Fruit fly (Drosophila melanogaster) whole organism, prepupa: Measurements from ENCODE around the gene Pdhb.

ENCODE experiments used
- CG10631 ChIP-seq: fragments of 200-800 bp; sonication (Bioruptor generic); optimal IDR thresholded peaks from 2 replicates; lab custom pipeline; 2016; ENCODE audit warnings: missing biosample characterization, missing genetic modification characterization
- CG10669 ChIP-seq: fragments of 200-800 bp; sonication (Bioruptor generic); optimal IDR thresholded peaks from 3 replicates; lab custom pipeline; 2018; ENCODE audit warnings: missing biosample characterization, mild to moderate bottlenecking, missing genetic modification characterization, moderate library complexity
- CG11294 ChIP-seq: fragments of 200-800 bp; sonication (Bioruptor generic); IDR thresholded peaks from 2 replicates; pipeline ENCODE4 v1.3.6; 2022; ENCODE audit warnings: missing biosample characterization, missing genetic modification characterization
- CG11762 ChIP-seq: fragments of 200-800 bp; sonication (Bioruptor generic); optimal IDR thresholded peaks from 3 replicates; lab custom pipeline; 2016; ENCODE audit warnings: missing biosample characterization, missing genetic modification characterization; ENCODE audit not compliant: insufficient read depth
- CG11902 ChIP-seq: fragments of 200-800 bp; sonication (Bioruptor generic); optimal IDR thresholded peaks from 3 replicates; lab custom pipeline; 2016; ENCODE audit warnings: missing biosample characterization, missing genetic modification characterization
- CG1621 ChIP-seq: fragments of 200-800 bp; sonication (Bioruptor generic); optimal IDR thresholded peaks from 3 replicates; lab custom pipeline; 2018; ENCODE audit warnings: missing biosample characterization, mild to moderate bottlenecking, missing genetic modification characterization
- CG31627 ChIP-seq: fragments of 200-800 bp; sonication (Bioruptor generic); optimal IDR thresholded peaks from 3 replicates; lab custom pipeline; 2016; ENCODE audit warnings: missing biosample characterization, missing genetic modification characterization
- CG32006 ChIP-seq: fragments of 200-800 bp; sonication (Bioruptor generic); optimal IDR thresholded peaks from 3 replicates; lab custom pipeline; 2017; ENCODE audit warnings: missing biosample characterization, mild to moderate bottlenecking, missing genetic modification characterization
- CG34406 ChIP-seq: fragments of 200-800 bp; sonication (Bioruptor generic); optimal IDR thresholded peaks from 3 replicates; lab custom pipeline; 2016; ENCODE audit warnings: missing biosample characterization, missing genetic modification characterization
- CG4318 ChIP-seq: fragments of 200-800 bp; sonication (Bioruptor generic); optimal IDR thresholded peaks from 3 replicates; lab custom pipeline; 2017; ENCODE audit warnings: missing biosample characterization, mild to moderate bottlenecking, missing genetic modification characterization
- CG6163 ChIP-seq: fragments of 200-800 bp; sonication (Bioruptor generic); IDR thresholded peaks from 3 replicates; pipeline ENCODE4 v1.3.6; 2022; ENCODE audit warnings: missing biosample characterization, missing genetic modification characterization
- CG6854 ChIP-seq: fragments of 200-800 bp; sonication (Bioruptor generic); optimal IDR thresholded peaks from 2 replicates; lab custom pipeline; 2017; ENCODE audit warnings: missing biosample characterization, mild to moderate bottlenecking, missing genetic modification characterization
- CG7368 ChIP-seq: fragments of 200-800 bp; sonication (Bioruptor generic); optimal IDR thresholded peaks from 3 replicates; lab custom pipeline; 2016; ENCODE audit warnings: missing biosample characterization, missing genetic modification characterization
- CG8119 ChIP-seq: fragments of 200-800 bp; sonication (Bioruptor generic); IDR thresholded peaks from 3 replicates; pipeline ENCODE4 v1.3.6; 2022; ENCODE audit warnings: missing biosample characterization, missing genetic modification characterization
- CG8319 ChIP-seq: fragments of 200-800 bp; sonication (Bioruptor generic); optimal IDR thresholded peaks from 3 replicates; lab custom pipeline; 2016; ENCODE audit warnings: missing biosample characterization, missing genetic modification characterization
- CG8632 ChIP-seq: fragments of 200-800 bp; sonication (Bioruptor generic); optimal IDR thresholded peaks from 3 replicates; lab custom pipeline; 2016; ENCODE audit warnings: missing biosample characterization, missing genetic modification characterization
- Eip93F ChIP-seq: fragments of 200-800 bp; sonication (Bioruptor generic); optimal IDR thresholded peaks from 2 replicates; lab custom pipeline; 2016; ENCODE audit warnings: missing biosample characterization, mild to moderate bottlenecking, missing genetic modification characterization
- Ets21C ChIP-seq: fragments of 200-800 bp; sonication (Bioruptor generic); optimal IDR thresholded peaks from 3 replicates; lab custom pipeline; 2016; ENCODE audit warnings: missing biosample characterization, missing genetic modification characterization
- Ets96B ChIP-seq: fragments of 200-800 bp; optimal IDR thresholded peaks from 2 replicates; lab custom pipeline; 2019; ENCODE audit warnings: missing biosample characterization, mild to moderate bottlenecking, missing genetic modification characterization, moderate library complexity
- Gug ChIP-seq: fragments of 200-800 bp; sonication (Bioruptor generic); IDR thresholded peaks from 2 replicates; pipeline ENCODE4 v1.3.6; 2022; ENCODE audit warnings: missing biosample characterization, missing genetic modification characterization
- Hr38 ChIP-seq: sonication (Bioruptor generic); optimal IDR thresholded peaks from 2 replicates; lab custom pipeline; 2016; ENCODE audit warnings: missing biosample characterization, missing genetic modification characterization
- Hr4 ChIP-seq: fragments of 200-800 bp; sonication (Bioruptor generic); optimal IDR thresholded peaks from 3 replicates; lab custom pipeline; 2016; ENCODE audit warnings: missing biosample characterization, missing genetic modification characterization
- Lpt ChIP-seq: fragments of 200-800 bp; sonication (Bioruptor generic); optimal IDR thresholded peaks from 3 replicates; lab custom pipeline; 2016; ENCODE audit warnings: missing biosample characterization, missing genetic modification characterization
- Met ChIP-seq: fragments of 200-800 bp; sonication (Bioruptor generic); optimal IDR thresholded peaks from 3 replicates; lab custom pipeline; 2016; ENCODE audit warnings: missing biosample characterization, missing genetic modification characterization
- OdsH ChIP-seq: fragments of 200-800 bp; sonication (Bioruptor generic); optimal IDR thresholded peaks from 3 replicates; lab custom pipeline; 2016; ENCODE audit warnings: missing biosample characterization, missing genetic modification characterization
- Smox ChIP-seq: fragments of 200-800 bp; sonication (Bioruptor generic); optimal IDR thresholded peaks from 3 replicates; lab custom pipeline; 2016; ENCODE audit warnings: missing biosample characterization, missing genetic modification characterization
- Sox102F ChIP-seq: fragments of 200-800 bp; sonication (Bioruptor generic); optimal IDR thresholded peaks from 2 replicates; lab custom pipeline; 2016; ENCODE audit warnings: missing biosample characterization, mild to moderate bottlenecking, missing genetic modification characterization
- Sox14 ChIP-seq: fragments of 200-800 bp; sonication (Bioruptor generic); optimal IDR thresholded peaks from 3 replicates; lab custom pipeline; 2016; ENCODE audit warnings: missing biosample characterization, missing genetic modification characterization
- Sox15 ChIP-seq: fragments of 200-800 bp; sonication (Bioruptor generic); optimal IDR thresholded peaks from 3 replicates; lab custom pipeline; 2016; ENCODE audit warnings: missing biosample characterization, missing genetic modification characterization
- achi ChIP-seq: fragments of 200-800 bp; sonication (Bioruptor generic); optimal IDR thresholded peaks from 3 replicates; lab custom pipeline; 2016; ENCODE audit warnings: missing biosample characterization, missing genetic modification characterization
- acj6 ChIP-seq: fragments of 200-800 bp; sonication (Bioruptor generic); optimal IDR thresholded peaks from 3 replicates; lab custom pipeline; 2016; ENCODE audit warnings: missing biosample characterization, missing genetic modification characterization
- cyc ChIP-seq: fragments of 200-800 bp; sonication (Bioruptor generic); optimal IDR thresholded peaks from 3 replicates; lab custom pipeline; 2016; ENCODE audit warnings: missing biosample characterization, missing genetic modification characterization
- dac ChIP-seq: fragments of 200-800 bp; sonication (Bioruptor generic); optimal IDR thresholded peaks from 2 replicates; lab custom pipeline; 2017; ENCODE audit warnings: missing biosample characterization, mild to moderate bottlenecking, missing genetic modification characterization
- dsx ChIP-seq: fragments of 200-800 bp; optimal IDR thresholded peaks from 3 replicates; lab custom pipeline; 2019; ENCODE audit warnings: missing biosample characterization, mild to moderate bottlenecking, missing genetic modification characterization, moderate library complexity; ENCODE audit not compliant: poor library complexity, severe bottlenecking
- esn ChIP-seq: fragments of 200-800 bp; sonication (Bioruptor generic); optimal IDR thresholded peaks from 2 replicates; lab custom pipeline; 2016; ENCODE audit warnings: missing biosample characterization, mild to moderate bottlenecking, missing genetic modification characterization, moderate library complexity
- fd59A ChIP-seq: fragments of 200-800 bp; sonication (Bioruptor generic); optimal IDR thresholded peaks from 2 replicates; lab custom pipeline; 2017; ENCODE audit warnings: missing biosample characterization, mild to moderate bottlenecking, missing genetic modification characterization, missing genetic modification reagents
- fkh ChIP-seq: fragments of 200-800 bp; sonication (Bioruptor generic); optimal IDR thresholded peaks from 3 replicates; lab custom pipeline; 2017; ENCODE audit warnings: missing biosample characterization, mild to moderate bottlenecking, missing genetic modification characterization, moderate library complexity
- lz ChIP-seq: fragments of 200-800 bp; sonication (Bioruptor generic); optimal IDR thresholded peaks from 3 replicates; lab custom pipeline; 2016; ENCODE audit warnings: missing biosample characterization, missing genetic modification characterization
- net ChIP-seq: fragments of 200-800 bp; sonication (Bioruptor generic); optimal IDR thresholded peaks from 3 replicates; lab custom pipeline; 2016; ENCODE audit warnings: missing biosample characterization, missing genetic modification characterization
- pdm3 ChIP-seq: fragments of 200-800 bp; sonication (Bioruptor generic); optimal IDR thresholded peaks from 3 replicates; lab custom pipeline; 2016; ENCODE audit warnings: missing biosample characterization, missing genetic modification characterization
- salr ChIP-seq, 2 experiments: fragments of 200-800 bp; sonication (Bioruptor generic); optimal IDR thresholded peaks; 3 replicates each; lab custom pipeline; 2016 to 2018; ENCODE audit warnings: missing biosample characterization in 2 of 2, missing genetic modification characterization in 2 of 2, mild to moderate bottlenecking in 1 of 2
- ss ChIP-seq, 2 experiments: fragments of 200-800 bp; sonication (Bioruptor generic); optimal IDR thresholded peaks; 2 replicates in 1 of 2; 3 replicates in 1 of 2; lab custom pipeline; 2017 to 2018; ENCODE audit warnings: mild to moderate bottlenecking in 2 of 2, missing biosample characterization in 2 of 2, missing genetic modification characterization in 2 of 2, moderate library complexity in 1 of 2
- svp ChIP-seq: fragments of 200-800 bp; sonication (Bioruptor generic); peaks from one replicate; lab custom pipeline; 2016; ENCODE audit warnings: missing biosample characterization, missing genetic modification characterization
- topi ChIP-seq: fragments of 200-800 bp; sonication (Bioruptor generic); optimal IDR thresholded peaks from 3 replicates; lab custom pipeline; 2016; ENCODE audit warnings: missing biosample characterization, missing genetic modification characterization
- vri ChIP-seq: fragments of 200-800 bp; sonication (Bioruptor generic); optimal IDR thresholded peaks from 3 replicates; lab custom pipeline; 2016; ENCODE audit warnings: missing biosample characterization, mild to moderate bottlenecking, missing genetic modification characterization

Gene Pdhb

dm6 chr3R:29122817-29123611 lies 10.1 kb downstream of the Pdhb start, which contains the start of the genes yem and Ctl2 (continued):
- TF ChIP-seq ss (GFP tag; optimal IDR thresholded peaks at IDR 0.05; lab: Kevin White, UChicago) (peak in 1 of 2 experiments; percentile 9), esn (peak; percentile 86), CG10669 (GFP tag; lab: Kevin White, UChicago) (peak; percentile 7), fd59A (GFP tag; lab: Kevin White, UChicago) (peak; percentile 52), Sox14 (GFP tag; lab: Kevin White, UChicago) (peak; percentile 93), achi (peak; percentile 62), CG4318 (GFP tag; lab: Kevin White, UChicago) (no peak), Met (GFP tag; lab: Kevin White, UChicago) (no peak), CG34406 (no peak), Eip93F (GFP tag; lab: Kevin White, UChicago) (peak; percentile 29), svp (GFP tag; lab: Kevin White, UChicago) (peak; percentile 95), Ets21C (GFP tag; lab: Kevin White, UChicago) (peak; percentile 79), topi (GFP tag; lab: Kevin White, UChicago) (peak; percentile 75), Lpt (GFP tag; lab: Kevin White, UChicago) (no peak), CG6854 (GFP tag; lab: Kevin White, UChicago) (peak; percentile 39), Hr4 (GFP tag; lab: Kevin White, UChicago) (no peak), net (GFP tag; lab: Kevin White, UChicago) (no peak), Ets96B (tag; lab: Kevin White, UChicago) (peak; percentile 25), CG1621 (tag; lab: Kevin White, UChicago) (no peak), Sox15 (GFP tag; lab: Kevin White, UChicago) (peak; percentile 69), cyc (GFP tag; lab: Kevin White, UChicago) (peak; percentile 74), Gug (GFP tag; lab: Robert Waterston, UW) (no peak), CG10631 (peak; percentile 77), CG11762 (GFP tag; lab: Kevin White, UChicago) (no peak), CG8632 (GFP tag; lab: Kevin White, UChicago) (peak; percentile 21), salr (GFP tag; optimal IDR thresholded peaks at IDR 0.05; lab: Kevin White, UChicago) (peak in 1 of 2 experiments; percentile 40), Sox102F (GFP tag; lab: Kevin White, UChicago) (no peak), CG6163 (GFP tag; lab: Robert Waterston, UW) (peak; percentile 59), pdm3 (GFP tag; lab: Kevin White, UChicago) (peak; percentile 75), CG8119 (GFP tag; lab: Robert Waterston, UW) (peak; percentile 35; the same call in 1 of the 3 replicates)
- TF ChIP-seq, all 60 proteins: peak for 39

DNA sequence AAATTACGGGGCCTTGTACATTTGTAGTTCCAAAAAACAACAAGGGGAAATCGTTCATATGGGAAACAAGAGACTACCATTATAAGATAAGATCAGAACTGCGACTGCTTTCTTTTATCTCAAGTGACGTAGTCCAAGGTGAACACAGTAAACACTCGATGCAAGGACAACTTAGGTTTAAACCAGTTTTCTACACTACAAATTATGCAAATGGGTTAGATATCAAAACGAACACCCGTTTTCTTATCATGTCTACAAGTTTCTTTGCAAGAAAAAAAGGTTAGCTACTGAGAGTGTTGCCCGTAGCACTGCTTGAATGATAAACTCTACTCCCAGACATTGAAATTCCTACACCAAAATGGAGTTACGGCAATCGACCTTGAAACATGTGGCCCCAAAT lies 11.3 kb downstream of the Pdhb start:
- peak; percentile 86 for TF ChIP-seq Sox14 (GFP tag; lab: Kevin White, UChicago)
- TF ChIP-seq Ets21C (GFP tag; lab: Kevin White, UChicago): peak; percentile 88
- TF ChIP-seq CG31627 (GFP tag; lab: Kevin White, UChicago): peak; percentile 93
- TF ChIP-seq CG32006 (GFP tag; lab: Kevin White, UChicago): no peak
- peak; percentile 67 for TF ChIP-seq dsx (GFP tag; lab: Kevin White, UChicago)
- TF ChIP-seq topi (GFP tag; lab: Kevin White, UChicago): peak; percentile 88
- TF ChIP-seq dac (GFP tag; lab: Kevin White, UChicago): peak; percentile 36
- TF ChIP-seq CG11762 (GFP tag; lab: Kevin White, UChicago): peak; percentile 52
- no peak for TF ChIP-seq pdm3 (GFP tag; lab: Kevin White, UChicago)
- TF ChIP-seq lz (GFP tag; lab: Kevin White, UChicago): peak; percentile 89
- TF ChIP-seq CG11294 (GFP tag; lab: Robert Waterston, UW): peak; percentile 46; the same call in 1 of the 2 replicates
- TF ChIP-seq acj6: peak; percentile 81
- peak; percentile 85 for TF ChIP-seq CG7368 (GFP tag; lab: Kevin White, UChicago)
- peak; percentile 69 for TF ChIP-seq Ets96B (tag; lab: Kevin White, UChicago)
- no peak for TF ChIP-seq CG4318 (GFP tag; lab: Kevin White, UChicago)
- no peak for TF ChIP-seq Lpt (GFP tag; lab: Kevin White, UChicago)
- TF ChIP-seq CG11902 (GFP tag; lab: Kevin White, UChicago): peak; percentile 81
- peak; percentile 73 for TF ChIP-seq achi
- no peak for TF ChIP-seq Hr38 (GFP tag; lab: Kevin White, UChicago)
- peak; percentile 54; the same call in 1 of the 2 replicates for TF ChIP-seq Gug (GFP tag; lab: Robert Waterston, UW)
- TF ChIP-seq Hr4 (GFP tag; lab: Kevin White, UChicago): no peak
- TF ChIP-seq CG6854 (GFP tag; lab: Kevin White, UChicago): no peak
- no peak for TF ChIP-seq Smox (GFP tag; lab: Kevin White, UChicago)
- peak in 1 of 2 experiments; percentile 68 for TF ChIP-seq salr (GFP tag; optimal IDR thresholded peaks at IDR 0.05; lab: Kevin White, UChicago)
- peak; percentile 63 for TF ChIP-seq fd59A (GFP tag; lab: Kevin White, UChicago)
- TF ChIP-seq OdsH (GFP tag; lab: Kevin White, UChicago): peak; percentile 80
- peak; percentile 82 for TF ChIP-seq vri
- no peak for TF ChIP-seq fkh (GFP tag; lab: Kevin White, UChicago)
- TF ChIP-seq Eip93F (GFP tag; lab: Kevin White, UChicago): peak; percentile 26
- peak in 1 of 2 experiments; percentile 58 for TF ChIP-seq ss (GFP tag; optimal IDR thresholded peaks at IDR 0.05; lab: Kevin White, UChicago)
- peak; percentile 78 for TF ChIP-seq CG8319 (GFP tag; lab: Kevin White, UChicago)
